Worm (Caenorhabditis elegans) whole organism, midembryonic: ENCODE results near the gene D1044.7.

Source experiments
- T22C8.4 ChIP-seq: fragments of 200-800 bp; sonication (Bioruptor generic); IDR thresholded peaks from 2 replicates; pipeline ENCODE4 v1.3.6; 2022; ENCODE audit warnings: missing genetic modification characterization, missing compliant biosample characterization
- cog-1 ChIP-seq: sonication (generic microtip); optimal IDR thresholded peaks from 2 replicates; lab custom pipeline; 2016; ENCODE audit warnings: missing genetic modification characterization, missing compliant biosample characterization
- flt-1 ChIP-seq: fragments of 200-800 bp; sonication (Bioruptor generic); IDR thresholded peaks from 2 replicates; pipeline ENCODE4 v1.3.6; 2022; ENCODE audit warnings: missing genetic modification characterization, missing compliant biosample characterization
- klf-2 ChIP-seq: fragments of 200-800 bp; sonication (Bioruptor generic); conservative IDR thresholded peaks from 2 replicates; pipeline ENCODE4 v1.3.6; 2022; ENCODE audit warnings: missing genetic modification reagents, missing genetic modification characterization, missing compliant biosample characterization
- med-1 ChIP-seq: sonication (generic microtip); optimal IDR thresholded peaks from 2 replicates; lab custom pipeline; 2017; ENCODE audit warnings: missing genetic modification characterization, mild to moderate bottlenecking, missing compliant biosample characterization, antibody characterized with exemption, missing genetic modification reagents; ENCODE audit not compliant: insufficient read depth
- ref-1 ChIP-seq: fragments of 200-800 bp; sonication (Bioruptor generic); conservative IDR thresholded peaks from 2 replicates; pipeline ENCODE4 v1.3.6; 2022; ENCODE audit warnings: missing genetic modification reagents, missing genetic modification characterization, missing compliant biosample characterization
- tab-1 ChIP-seq: fragments of 200-800 bp; sonication (Bioruptor generic); IDR thresholded peaks from 2 replicates; pipeline ENCODE4 v1.3.6; 2022; ENCODE audit warnings: missing genetic modification characterization, missing compliant biosample characterization
- ztf-23 ChIP-seq: fragments of 200-800 bp; sonication (Bioruptor generic); IDR thresholded peaks from 2 replicates; pipeline ENCODE4 v1.3.6; 2022; ENCODE audit warnings: missing genetic modification reagents, missing genetic modification characterization, missing compliant biosample characterization
- ztf-29 ChIP-seq: fragments of 200-800 bp; sonication (Bioruptor generic); IDR thresholded peaks from 2 replicates; pipeline ENCODE4 v1.3.6; 2022; ENCODE audit warnings: missing genetic modification reagents, missing genetic modification characterization, missing compliant biosample characterization

DNA sequence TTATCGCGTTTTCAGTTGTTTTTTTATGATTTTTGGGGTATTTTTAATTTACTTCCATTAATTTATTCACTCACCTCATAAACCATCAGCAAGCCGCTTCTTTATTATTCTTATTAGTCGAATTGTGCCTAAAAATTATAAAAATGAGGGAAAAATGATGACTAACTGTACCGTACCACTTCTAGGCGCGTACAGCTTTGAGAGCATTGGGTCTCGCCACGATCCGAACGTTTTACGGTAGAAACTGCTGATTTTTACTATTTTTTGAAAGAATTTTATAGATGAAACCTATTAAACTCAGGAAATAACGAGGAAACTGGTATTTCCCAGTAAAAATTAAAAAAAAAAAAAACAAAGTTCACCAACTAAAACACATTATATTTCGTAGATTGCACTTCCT, 34.5 kb upstream of the D1044.7 start, which contains the start of gene D1044.6:
- TF ChIP-seq T22C8.4 (GFP tag; lab: Robert Waterston, UW) (no peak), flt-1 (GFP tag; lab: Robert Waterston, UW) (no peak), tab-1 (GFP tag; lab: Robert Waterston, UW) (no peak), cog-1 (tag; lab: Kevin White, UChicago) (no peak), ztf-29 (no peak), ref-1 (no peak), ztf-23 (GFP tag; lab: Robert Waterston, UW) (no peak), klf-2 (GFP tag; lab: Robert Waterston, UW) (no peak), med-1 (GFP tag; lab: Kevin White, UChicago) (no peak)
